Worm (Caenorhabditis elegans) whole organism, early embryonic: ENCODE results near the gene C25F9.11.

Experiments used
- B0310.2 ChIP-seq: sonication (generic microtip); optimal IDR thresholded peaks from 2 replicates; lab custom pipeline; 2016; ENCODE audit warnings: mild to moderate bottlenecking, missing genetic modification characterization, missing compliant biosample characterization
- ama-1 ChIP-seq: fragments of 150-350 bp; optimal IDR thresholded peaks from 2 replicates; lab custom pipeline; 2014
- flt-1 ChIP-seq: fragments of 200-800 bp; sonication (Bioruptor generic); IDR thresholded peaks from 2 replicates; pipeline ENCODE4 v1.3.6; 2022; ENCODE audit warnings: missing genetic modification characterization, missing compliant biosample characterization
- hmbx-1 ChIP-seq: sonication (generic microtip); optimal IDR thresholded peaks from 2 replicates; lab custom pipeline; 2016; ENCODE audit warnings: mild to moderate bottlenecking, missing genetic modification characterization, missing compliant biosample characterization
- hmg-4 ChIP-seq: fragments of 200-800 bp; sonication (Bioruptor generic); optimal IDR thresholded peaks from 2 replicates; lab custom pipeline; 2018; ENCODE audit warnings: mild to moderate bottlenecking, missing genetic modification characterization, missing compliant biosample characterization
- hnd-1 ChIP-seq: sonication (generic microtip); optimal IDR thresholded peaks from 2 replicates; lab custom pipeline; 2016; ENCODE audit warnings: missing genetic modification characterization, missing compliant biosample characterization
- pes-1 ChIP-seq: fragments of 200-800 bp; sonication (Bioruptor generic); IDR thresholded peaks from 2 replicates; pipeline ENCODE4 v1.3.6; 2022; ENCODE audit warnings: missing genetic modification reagents, missing genetic modification characterization, missing compliant biosample characterization
- tbx-37 ChIP-seq: fragments of 200-800 bp; sonication (Bioruptor generic); conservative IDR thresholded peaks from 2 replicates; pipeline ENCODE4 v1.3.6; 2022; ENCODE audit warnings: missing genetic modification reagents, missing genetic modification characterization, missing compliant biosample characterization
- tra-4 ChIP-seq: sonication (generic microtip); optimal IDR thresholded peaks from 2 replicates; lab custom pipeline; 2017; ENCODE audit warnings: missing genetic modification characterization, missing compliant biosample characterization

ce11 chrV:19457120-19457519, 24.2 kb upstream of the C25F9.11 start, which contains the start of gene Y43F8B.24:
- no peak for TF ChIP-seq ama-1
- no peak for TF ChIP-seq B0310.2 (tag; lab: Kevin White, UChicago)
- no peak for TF ChIP-seq hmg-4 (GFP tag; lab: Kevin White, UChicago)
- no peak for TF ChIP-seq tbx-37
- TF ChIP-seq hnd-1 = no peak
- TF ChIP-seq hmbx-1 = no peak
- TF ChIP-seq tra-4 (tag; lab: Kevin White, UChicago) = no peak
- TF ChIP-seq pes-1 (GFP tag; lab: Robert Waterston, UW) = no peak
- no peak for TF ChIP-seq flt-1 (GFP tag; lab: Robert Waterston, UW)
